Worm (Caenorhabditis elegans) whole organism, L3 larva: Measurements from ENCODE around the gene Y56A3A.6.

Source experiments
- R02D3.7 ChIP-seq: fragments of 150-350 bp; optimal IDR thresholded peaks from 2 replicates; lab custom pipeline; 2014; ENCODE audit warnings: missing biosample characterization, missing genetic modification characterization
- ZK546.5 ChIP-seq: sonication (generic microtip); optimal IDR thresholded peaks from 2 replicates; lab custom pipeline; 2017; ENCODE audit warnings: missing biosample characterization, missing genetic modification characterization
- aly-2 ChIP-seq: fragments of 150-350 bp; optimal IDR thresholded peaks from 2 replicates; lab custom pipeline; 2014; ENCODE audit warnings: missing biosample characterization, missing genetic modification characterization
- ama-1 ChIP-seq: fragments of 150-350 bp; optimal IDR thresholded peaks from 2 replicates; lab custom pipeline; 2018
- ceh-16 ChIP-seq: sonication (generic microtip); optimal IDR thresholded peaks from 2 replicates; lab custom pipeline; 2017; ENCODE audit warnings: missing biosample characterization, missing genetic modification characterization
- ceh-28 ChIP-seq: fragments of 150-350 bp; optimal IDR thresholded peaks from 2 replicates; lab custom pipeline; 2014; ENCODE audit warnings: missing biosample characterization, missing genetic modification reagents, missing genetic modification characterization
- ceh-82 ChIP-seq: fragments of 150-350 bp; optimal IDR thresholded peaks from 2 replicates; lab custom pipeline; 2014; ENCODE audit warnings: missing biosample characterization, missing genetic modification characterization
- daf-12 ChIP-seq: fragments of 150-350 bp; optimal IDR thresholded peaks from 2 replicates; lab custom pipeline; 2014; ENCODE audit warnings: missing biosample characterization, missing genetic modification reagents, missing genetic modification characterization
- egl-27 ChIP-seq: sonication (generic microtip); optimal IDR thresholded peaks from 4 replicates; lab custom pipeline; 2017; ENCODE audit warnings: missing biosample characterization, missing genetic modification reagents, missing genetic modification characterization
- egl-5 ChIP-seq: fragments of 150-350 bp; optimal IDR thresholded peaks from 2 replicates; lab custom pipeline; 2017; ENCODE audit warnings: missing biosample characterization, missing genetic modification reagents, missing genetic modification characterization, inconsistent platforms
- elt-2 ChIP-seq: sonication (generic microtip); optimal IDR thresholded peaks from 2 replicates; lab custom pipeline; 2016; ENCODE audit warnings: missing genetic modification reagents, mild to moderate bottlenecking, missing genetic modification characterization, missing compliant biosample characterization
- elt-3 ChIP-seq, 3 experiments: fragments of 150-350 bp in 1 of 3; sonication (generic microtip) in 2 of 3; optimal IDR thresholded peaks; 2 replicates in 2 of 3; 4 replicates in 1 of 3; lab custom pipeline; 2014 to 2017; ENCODE audit warnings: missing biosample characterization in 3 of 3, missing genetic modification characterization in 3 of 3
- eor-1 ChIP-seq, 2 experiments: fragments of 150-350 bp; optimal IDR thresholded peaks; 2 replicates each; lab custom pipeline; 2014 to 2018; ENCODE audit warnings: missing biosample characterization in 2 of 2, missing genetic modification characterization in 2 of 2
- fkh-10 ChIP-seq: sonication (generic microtip); optimal IDR thresholded peaks from 2 replicates; lab custom pipeline; 2017; ENCODE audit warnings: missing biosample characterization, missing genetic modification reagents, missing genetic modification characterization
- fkh-2 ChIP-seq: fragments of 150-350 bp; optimal IDR thresholded peaks from 2 replicates; lab custom pipeline; 2014; ENCODE audit warnings: missing biosample characterization, missing genetic modification reagents, missing genetic modification characterization
- fos-1 ChIP-seq: fragments of 150-350 bp; optimal IDR thresholded peaks from 2 replicates; lab custom pipeline; 2014; ENCODE audit warnings: missing biosample characterization, missing genetic modification characterization
- hmg-11 ChIP-seq: sonication (generic microtip); optimal IDR thresholded peaks from 2 replicates; lab custom pipeline; 2016; ENCODE audit warnings: missing genetic modification characterization, missing compliant biosample characterization
- jun-1 ChIP-seq: fragments of 150-350 bp; optimal IDR thresholded peaks from 2 replicates; lab custom pipeline; 2014; ENCODE audit warnings: missing biosample characterization, missing genetic modification reagents, missing genetic modification characterization
- lin-15B ChIP-seq: fragments of 150-350 bp; optimal IDR thresholded peaks from 2 replicates; lab custom pipeline; 2014; ENCODE audit warnings: missing biosample characterization, missing genetic modification characterization
- lin-39 ChIP-seq: fragments of 150-350 bp; optimal IDR thresholded peaks from 2 replicates; lab custom pipeline; 2018; ENCODE audit warnings: missing biosample characterization, missing genetic modification reagents, missing genetic modification characterization
- lsy-12 ChIP-seq: sonication (generic microtip); optimal IDR thresholded peaks from 2 replicates; lab custom pipeline; 2016; ENCODE audit warnings: mild to moderate bottlenecking, missing genetic modification characterization, missing compliant biosample characterization
- mdl-1 ChIP-seq: fragments of 150-350 bp; optimal IDR thresholded peaks from 2 replicates; lab custom pipeline; 2014; ENCODE audit warnings: missing biosample characterization, missing genetic modification characterization
- mml-1 ChIP-seq: fragments of 150-350 bp; sonication (generic microtip); optimal IDR thresholded peaks from 3 replicates; lab custom pipeline; 2014; ENCODE audit warnings: missing biosample characterization, missing genetic modification characterization
- nfya-1 ChIP-seq: sonication (generic microtip); optimal IDR thresholded peaks from 2 replicates; lab custom pipeline; 2017; ENCODE audit warnings: missing genetic modification characterization, mild to moderate bottlenecking, missing compliant biosample characterization, antibody characterized with exemption, moderate library complexity; ENCODE audit not compliant: insufficient read depth
- nhr-11 ChIP-seq: fragments of 150-350 bp; optimal IDR thresholded peaks from 2 replicates; lab custom pipeline; 2014; ENCODE audit warnings: missing biosample characterization, missing genetic modification characterization
- nhr-12 ChIP-seq: fragments of 150-350 bp; optimal IDR thresholded peaks from 2 replicates; lab custom pipeline; 2014; ENCODE audit warnings: missing biosample characterization, missing genetic modification characterization
- nhr-23 ChIP-seq: fragments of 150-350 bp; optimal IDR thresholded peaks from 2 replicates; lab custom pipeline; 2014; ENCODE audit warnings: missing biosample characterization, missing genetic modification reagents, missing genetic modification characterization
- nhr-237 ChIP-seq: fragments of 150-350 bp; optimal IDR thresholded peaks from 2 replicates; lab custom pipeline; 2014; ENCODE audit warnings: missing biosample characterization, missing genetic modification characterization
- nhr-25 ChIP-seq: sonication (generic microtip); optimal IDR thresholded peaks from 2 replicates; lab custom pipeline; 2017; ENCODE audit warnings: missing biosample characterization, missing genetic modification characterization
- nhr-28 ChIP-seq: fragments of 150-350 bp; optimal IDR thresholded peaks from 2 replicates; lab custom pipeline; 2014; ENCODE audit warnings: missing biosample characterization, missing genetic modification characterization
- nhr-43 ChIP-seq: sonication (generic microtip); optimal IDR thresholded peaks from 2 replicates; lab custom pipeline; 2016; ENCODE audit warnings: mild to moderate bottlenecking, missing genetic modification characterization, missing compliant biosample characterization; ENCODE audit not compliant: poor library complexity, severe bottlenecking
- nhr-67 ChIP-seq: fragments of 150-350 bp; optimal IDR thresholded peaks from 2 replicates; lab custom pipeline; 2014; ENCODE audit warnings: missing biosample characterization, missing genetic modification characterization
- nhr-76 ChIP-seq: fragments of 150-350 bp; sonication (generic microtip); optimal IDR thresholded peaks from 5 replicates; lab custom pipeline; 2014; ENCODE audit warnings: missing biosample characterization, missing genetic modification characterization
- nhr-77 ChIP-seq: fragments of 150-350 bp; optimal IDR thresholded peaks from 2 replicates; lab custom pipeline; 2014; ENCODE audit warnings: missing biosample characterization, missing genetic modification characterization
- pha-4 ChIP-seq: fragments of 150-350 bp; optimal IDR thresholded peaks from 2 replicates; lab custom pipeline; 2014; ENCODE audit warnings: missing biosample characterization, missing genetic modification reagents, missing genetic modification characterization
- pqm-1 ChIP-seq: fragments of 150-350 bp; optimal IDR thresholded peaks from 2 replicates; lab custom pipeline; 2017; ENCODE audit warnings: missing biosample characterization, missing genetic modification characterization, inconsistent platforms
- skn-1 ChIP-seq: fragments of 150-350 bp; optimal IDR thresholded peaks from 2 replicates; lab custom pipeline; 2014; ENCODE audit warnings: missing biosample characterization, missing genetic modification characterization
- snpc-4 ChIP-seq: fragments of 150-350 bp; optimal IDR thresholded peaks from 2 replicates; lab custom pipeline; 2014; ENCODE audit warnings: missing biosample characterization, missing genetic modification characterization
- unc-39 ChIP-seq: sonication (generic microtip); optimal IDR thresholded peaks from 4 replicates; lab custom pipeline; 2017; ENCODE audit warnings: missing biosample characterization, missing genetic modification characterization
- unc-62 ChIP-seq: fragments of 150-350 bp; sonication (generic microtip); optimal IDR thresholded peaks from 4 replicates; lab custom pipeline; 2014; ENCODE audit warnings: missing biosample characterization, missing genetic modification reagents, missing genetic modification characterization
- ztf-11 ChIP-seq: fragments of 150-350 bp; optimal IDR thresholded peaks from 2 replicates; lab custom pipeline; 2014; ENCODE audit warnings: missing biosample characterization, missing genetic modification characterization
- ztf-4 ChIP-seq: fragments of 150-350 bp; optimal IDR thresholded peaks from 2 replicates; lab custom pipeline; 2014; ENCODE audit warnings: missing biosample characterization, missing genetic modification characterization

Y56A3A.6 gene

DNA sequence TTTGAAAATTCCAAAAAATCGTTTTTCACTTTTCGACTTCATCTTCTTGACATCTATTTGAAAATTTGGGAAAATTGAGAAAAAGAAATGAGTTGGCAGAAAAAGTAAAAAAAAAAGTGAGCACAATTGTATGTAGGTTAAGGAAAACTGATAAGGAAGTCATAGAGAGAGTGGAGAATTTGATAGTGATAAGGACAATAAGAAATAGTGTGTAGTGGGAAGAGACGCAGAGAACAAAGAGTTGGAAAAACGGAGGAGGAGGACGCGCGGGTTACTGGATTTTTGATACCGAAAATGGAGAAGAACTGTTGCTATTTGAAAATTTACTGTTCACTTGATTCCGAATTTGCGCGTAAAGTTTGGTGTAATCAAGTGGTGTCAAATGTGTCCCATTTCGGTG, at the start of gene Y56A3A.6:
Y56A3A.6 (minus strand) TSS at position 53 of the 400 bp plus-strand sequence.
- TF ChIP-seq unc-62 (GFP tag; lab: Kevin White, UChicago), result no peak
- peak; percentile 1 for TF ChIP-seq pha-4 (tag; lab: Kevin White, UChicago)
- TF ChIP-seq elt-2, result peak; percentile 79
- peak; percentile 55 for TF ChIP-seq pqm-1 (tag; lab: Kevin White, UChicago)

DNA sequence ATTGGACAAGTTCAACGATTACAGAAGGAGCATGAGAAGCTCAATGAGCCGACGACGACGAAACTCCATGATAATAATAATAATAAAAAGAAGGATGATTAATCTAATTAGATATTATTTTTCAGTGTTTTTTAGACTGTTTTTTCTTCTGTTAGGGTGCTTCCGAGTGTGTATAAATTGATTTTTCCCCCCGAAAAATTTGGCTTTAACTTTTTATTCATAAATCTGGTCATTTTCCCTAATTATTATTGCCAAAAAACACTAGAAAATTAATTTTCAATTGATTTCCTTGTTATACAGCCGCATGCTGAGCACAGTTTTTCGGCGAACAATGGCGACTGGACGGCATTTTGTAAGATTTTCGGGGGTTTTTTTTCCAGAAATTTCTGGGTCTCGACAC, 45.0 kb upstream of the Y56A3A.6 start, which contains the start of gene nft-1:
nft-1 (plus strand) TSS at position 301 of the 400 bp plus-strand sequence.
- TF ChIP-seq nhr-77 (tag; lab: Kevin White, UChicago) (no peak), eor-1 (tag; optimal IDR thresholded peaks at IDR 0.05; lab: Kevin White, UChicago) (no peak), nhr-12 (tag; lab: Kevin White, UChicago) (no peak), nhr-237 (tag; lab: Kevin White, UChicago) (no peak), aly-2 (tag; lab: Kevin White, UChicago) (no peak), egl-5 (tag; lab: Kevin White, UChicago) (no peak), ceh-28 (tag; lab: Kevin White, UChicago) (no peak), nhr-11 (tag; lab: Kevin White, UChicago) (no peak), ama-1 (lab: Kevin White, UChicago) (no peak), skn-1 (no peak), ceh-82 (tag; lab: Kevin White, UChicago) (no peak), nhr-67 (tag; lab: Kevin White, UChicago) (no peak), fos-1 (no peak), ceh-16 (tag; lab: Kevin White, UChicago) (no peak)
- TF ChIP-seq, all 47 proteins: peak for 0

DNA sequence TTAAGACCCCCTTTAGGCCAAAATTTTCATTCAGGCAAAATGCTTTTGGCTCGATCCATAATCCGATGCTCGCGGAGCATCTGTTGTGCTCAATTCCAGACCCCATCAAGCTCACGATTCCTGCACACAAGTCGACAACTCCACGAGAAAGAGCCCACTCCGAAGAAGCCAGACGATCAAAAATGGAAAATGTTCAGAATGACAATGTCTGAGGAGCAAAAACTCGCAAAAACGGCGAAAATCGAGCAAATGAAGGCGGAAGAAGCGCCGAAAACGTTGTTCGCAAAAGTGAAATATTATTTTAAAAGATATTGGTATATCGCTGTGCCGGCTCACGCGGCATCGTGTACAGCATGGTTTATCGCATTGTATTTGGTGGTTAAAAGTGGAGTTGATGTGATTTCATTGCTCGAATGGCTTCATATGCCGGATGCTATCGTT, 43.1 kb upstream of the Y56A3A.6 start, which contains the start of gene Y56A3A.22:
Y56A3A.22 (plus strand) TSS at position 35 of the 441 bp plus-strand sequence.
- TF ChIP-seq unc-39 (no peak), nhr-43 (tag; lab: Kevin White, UChicago) (peak; percentile 33), lin-39 (tag; lab: Kevin White, UChicago) (no peak), nfya-1 (tag; lab: Kevin White, UChicago) (peak; percentile 36), nhr-67 (tag; lab: Kevin White, UChicago) (no peak), elt-2 (peak; percentile 21), nhr-28 (tag; lab: Kevin White, UChicago) (no peak), ama-1 (lab: Kevin White, UChicago) (peak; percentile 92), eor-1 (tag; optimal IDR thresholded peaks at IDR 0.05; lab: Kevin White, UChicago) (no peak), elt-3 (tag; optimal IDR thresholded peaks at IDR 0.05; lab: Kevin White, UChicago) (peak in 1 of 3 experiments; percentile 25), lsy-12 (tag; lab: Kevin White, UChicago) (peak; percentile 57)

DNA sequence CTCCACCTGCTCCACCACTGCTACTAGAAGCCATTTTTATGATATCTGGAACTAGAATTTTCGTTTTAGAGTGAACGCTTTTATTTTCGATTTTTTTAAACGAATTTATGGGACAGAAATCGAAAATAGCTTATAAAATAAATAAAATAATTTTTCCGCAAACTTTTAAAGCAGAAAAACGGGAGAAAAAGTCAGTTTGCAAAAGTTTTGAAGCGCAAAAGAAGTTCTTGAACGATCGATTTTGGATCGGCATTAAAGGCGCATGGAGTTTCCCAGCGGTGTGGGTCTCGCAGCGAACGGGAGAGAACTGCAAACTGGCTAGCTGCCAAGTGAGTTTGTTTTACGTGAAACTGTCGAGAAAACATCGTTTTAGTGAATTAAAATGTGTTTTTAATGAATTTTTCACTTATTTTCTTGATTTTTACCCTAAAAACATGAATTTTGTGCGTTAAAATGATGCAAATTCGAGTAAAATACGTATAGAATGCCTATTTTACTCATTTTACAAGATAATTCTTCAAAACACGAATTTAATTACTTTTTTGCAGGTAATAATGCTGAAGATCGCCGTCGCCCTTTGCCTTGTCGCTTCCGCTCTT, 41.7 kb upstream of the Y56A3A.6 start, which contains the start of the genes ccf-1 and trap-4:
ccf-1 (minus strand) TSS at position 51 of the 599 bp plus-strand sequence.
trap-4 (plus strand) TSS at position 549 of the 599 bp plus-strand sequence.
- TF ChIP-seq daf-12 (tag; lab: Kevin White, UChicago), result no peak
- TF ChIP-seq pqm-1 (tag; lab: Kevin White, UChicago), result peak; percentile 14
- TF ChIP-seq fkh-2 (tag; lab: Kevin White, UChicago), result no peak
- TF ChIP-seq nhr-11 (tag; lab: Kevin White, UChicago), result no peak
- TF ChIP-seq eor-1 (tag; optimal IDR thresholded peaks at IDR 0.05; lab: Kevin White, UChicago), result no peak
- TF ChIP-seq ceh-82 (tag; lab: Kevin White, UChicago), result no peak
- TF ChIP-seq egl-27 (tag; lab: Kevin White, UChicago), result no peak
- no peak for TF ChIP-seq nhr-237 (tag; lab: Kevin White, UChicago)
- TF ChIP-seq nfya-1 (tag; lab: Kevin White, UChicago), result peak; percentile 89
- TF ChIP-seq ama-1 (lab: Kevin White, UChicago), result no peak
- TF ChIP-seq nhr-28 (tag; lab: Kevin White, UChicago), result no peak
- TF ChIP-seq hmg-11 (tag; lab: Kevin White, UChicago), result peak; percentile 22
- no peak for TF ChIP-seq aly-2 (tag; lab: Kevin White, UChicago)
- peak; percentile 76 for TF ChIP-seq pha-4 (tag; lab: Kevin White, UChicago)
- peak; percentile 61 for TF ChIP-seq nhr-23 (tag; lab: Kevin White, UChicago)
- peak; percentile 26 for TF ChIP-seq elt-2
- TF ChIP-seq nhr-76 (tag; lab: Kevin White, UChicago), result no peak
- TF ChIP-seq jun-1 (tag; lab: Kevin White, UChicago), result no peak
- no peak for TF ChIP-seq fos-1
- no peak for TF ChIP-seq skn-1
- TF ChIP-seq R02D3.7, result peak; percentile 1
- peak; percentile 54 for TF ChIP-seq snpc-4
- no peak for TF ChIP-seq unc-62 (GFP tag; lab: Kevin White, UChicago)
- no peak for TF ChIP-seq nhr-77 (tag; lab: Kevin White, UChicago)
- TF ChIP-seq mml-1 (tag; lab: Kevin White, UChicago), result no peak
- TF ChIP-seq elt-3 (tag; optimal IDR thresholded peaks at IDR 0.05; lab: Kevin White, UChicago), result no peak
- no peak for TF ChIP-seq nhr-12 (tag; lab: Kevin White, UChicago)
- TF ChIP-seq lin-15B (tag; lab: Kevin White, UChicago), result peak; percentile 76
- TF ChIP-seq mdl-1, result no peak
- no peak for TF ChIP-seq ztf-4 (tag; lab: Kevin White, UChicago)
- no peak for TF ChIP-seq ZK546.5 (tag; lab: Kevin White, UChicago)
- peak; percentile 35 for TF ChIP-seq lin-39 (tag; lab: Kevin White, UChicago)
- TF ChIP-seq nhr-67 (tag; lab: Kevin White, UChicago), result no peak
- TF ChIP-seq fkh-10 (GFP tag; lab: Kevin White, UChicago), result no peak
- no peak for TF ChIP-seq nhr-43 (tag; lab: Kevin White, UChicago)
- peak; percentile 66 for TF ChIP-seq nhr-25 (tag; lab: Kevin White, UChicago)
- no peak for TF ChIP-seq ztf-11 (tag; lab: Kevin White, UChicago)
- TF ChIP-seq lsy-12 (tag; lab: Kevin White, UChicago), result no peak
- peak; percentile 66 for TF ChIP-seq ceh-28 (tag; lab: Kevin White, UChicago)
- TF ChIP-seq, all 47 proteins: peak for 12
